Fruit fly (Drosophila melanogaster) whole organism, embryonic: ENCODE results near the gene Acbp6.
A peak's percentile ranks its signal among the peaks of the same experiment; 100 is the strongest.

Experiments
- Adf1 ChIP-seq: fragments of 200-800 bp; sonication (Bioruptor generic); IDR thresholded peaks from 2 replicates; pipeline ENCODE4 v1.3.6; 2022; ENCODE audit warnings: missing biosample characterization, missing genetic modification characterization
- Atf3 ChIP-seq: fragments of 200-800 bp; sonication (Bioruptor generic); optimal IDR thresholded peaks from 3 replicates; lab custom pipeline; 2016; ENCODE audit warnings: missing biosample characterization, missing genetic modification characterization
- CG10267 ChIP-seq: fragments of 200-800 bp; sonication (Bioruptor generic); optimal IDR thresholded peaks from 2 replicates; lab custom pipeline; 2018; ENCODE audit warnings: missing biosample characterization, mild to moderate bottlenecking, missing genetic modification characterization, moderate library complexity
- CG11695 ChIP-seq: fragments of 200-800 bp; sonication (Bioruptor generic); IDR thresholded peaks from 3 replicates; pipeline ENCODE4 v1.3.6; 2022; ENCODE audit warnings: missing biosample characterization, missing genetic modification characterization
- CG12071 ChIP-seq: fragments of 200-800 bp; sonication (Bioruptor generic); optimal IDR thresholded peaks from 3 replicates; lab custom pipeline; 2018; ENCODE audit warnings: missing biosample characterization, mild to moderate bottlenecking, missing genetic modification characterization
- CG12299 ChIP-seq: fragments of 200-800 bp; sonication (Bioruptor generic); optimal IDR thresholded peaks from 2 replicates; lab custom pipeline; 2018; ENCODE audit warnings: missing biosample characterization, mild to moderate bottlenecking, missing genetic modification characterization
- CG16779 ChIP-seq: fragments of 200-800 bp; sonication (Bioruptor generic); IDR thresholded peaks from 2 replicates; pipeline ENCODE4 v1.3.6; 2022; ENCODE audit warnings: missing biosample characterization, missing genetic modification characterization
- CG16815 ChIP-seq: fragments of 200-800 bp; sonication (Bioruptor generic); optimal IDR thresholded peaks from 3 replicates; lab custom pipeline; 2017; ENCODE audit warnings: missing biosample characterization, mild to moderate bottlenecking, missing genetic modification characterization
- CG18262 ChIP-seq: fragments of 200-800 bp; optimal IDR thresholded peaks from 3 replicates; lab custom pipeline; 2019; ENCODE audit warnings: missing biosample characterization, mild to moderate bottlenecking, missing genetic modification characterization, moderate library complexity
- CG18476 ChIP-seq: fragments of 200-800 bp; sonication (Bioruptor generic); optimal IDR thresholded peaks from 2 replicates; lab custom pipeline; 2016; ENCODE audit warnings: missing biosample characterization, mild to moderate bottlenecking, missing genetic modification characterization
- CG18619 ChIP-seq: fragments of 200-800 bp; sonication (Bioruptor generic); optimal IDR thresholded peaks from 3 replicates; lab custom pipeline; 2017; ENCODE audit warnings: missing biosample characterization, mild to moderate bottlenecking, missing genetic modification characterization
- CG31388 ChIP-seq: fragments of 200-800 bp; sonication (Bioruptor generic); optimal IDR thresholded peaks from 2 replicates; lab custom pipeline; 2016; ENCODE audit warnings: missing biosample characterization, missing genetic modification characterization
- CG3726 ChIP-seq: fragments of 200-800 bp; sonication (Bioruptor generic); IDR thresholded peaks from 3 replicates; pipeline ENCODE4, ENCODE4 v1.3.6; 2022; ENCODE audit warnings: missing biosample characterization, missing genetic modification characterization
- CG4617 ChIP-seq: fragments of 200-800 bp; sonication (Bioruptor generic); optimal IDR thresholded peaks from 3 replicates; lab custom pipeline; 2016; ENCODE audit warnings: missing biosample characterization, missing genetic modification characterization, borderline replicate concordance
- CG6254 ChIP-seq: fragments of 200-800 bp; sonication (Bioruptor generic); optimal IDR thresholded peaks from 3 replicates; lab custom pipeline; 2017; ENCODE audit warnings: mild to moderate bottlenecking, missing biosample characterization, missing genetic modification reagents, missing genetic modification characterization
- CG8924 ChIP-seq: fragments of 200-800 bp; optimal IDR thresholded peaks from 3 replicates; lab custom pipeline; 2019; ENCODE audit warnings: missing biosample characterization, mild to moderate bottlenecking, missing genetic modification characterization, moderate library complexity
- CG8944 ChIP-seq: fragments of 200-800 bp; sonication (Bioruptor generic); optimal IDR thresholded peaks from 3 replicates; lab custom pipeline; 2016; ENCODE audit warnings: missing biosample characterization, missing genetic modification characterization
- CG9609 ChIP-seq: fragments of 200-800 bp; sonication (Bioruptor generic); optimal IDR thresholded peaks from 3 replicates; lab custom pipeline; 2016; ENCODE audit warnings: missing biosample characterization, missing genetic modification characterization
- CG9727 ChIP-seq: fragments of 200-800 bp; sonication (Bioruptor generic); optimal IDR thresholded peaks from 3 replicates; lab custom pipeline; 2017; ENCODE audit warnings: missing biosample characterization, mild to moderate bottlenecking, missing genetic modification characterization
- Dll ChIP-seq: fragments of 200-800 bp; sonication (Bioruptor generic); IDR thresholded peaks from 4 replicates; pipeline ENCODE4 v1.3.6; 2022; ENCODE audit warnings: missing biosample characterization, missing genetic modification characterization; ENCODE audit not compliant: partially characterized antibody
- Ets65A ChIP-seq: fragments of 200-800 bp; sonication (Bioruptor generic); peaks from one replicate; lab custom pipeline; 2016; ENCODE audit warnings: missing biosample characterization, missing genetic modification characterization
- GATAe ChIP-seq: fragments of 200-800 bp; sonication (Bioruptor generic); conservative IDR thresholded peaks from 2 replicates; pipeline ENCODE4 v1.3.6; 2022; ENCODE audit warnings: missing biosample characterization, missing genetic modification characterization
- Hr3 ChIP-seq: fragments of 200-800 bp; sonication (Bioruptor generic); optimal IDR thresholded peaks from 3 replicates; lab custom pipeline; 2016; ENCODE audit warnings: missing biosample characterization, missing genetic modification characterization
- Jarid2 ChIP-seq: fragments of 200-800 bp; sonication (Bioruptor generic); optimal IDR thresholded peaks from 3 replicates; lab custom pipeline; 2017; ENCODE audit warnings: mild to moderate bottlenecking, missing biosample characterization, missing genetic modification reagents, missing genetic modification characterization
- Kr ChIP-seq: fragments of 200-800 bp; sonication (Bioruptor generic); optimal IDR thresholded peaks from 2 replicates; lab custom pipeline; 2017; ENCODE audit warnings: missing biosample characterization, mild to moderate bottlenecking, missing genetic modification characterization
- MTF-1 ChIP-seq: fragments of 200-800 bp; sonication (Bioruptor generic); optimal IDR thresholded peaks from 2 replicates; lab custom pipeline; 2018; ENCODE audit warnings: missing biosample characterization, mild to moderate bottlenecking, missing genetic modification characterization, borderline replicate concordance
- Max ChIP-seq: fragments of 200-800 bp; sonication (Bioruptor generic); optimal IDR thresholded peaks from 2 replicates; lab custom pipeline; 2016; ENCODE audit warnings: missing biosample characterization, mild to moderate bottlenecking, missing genetic modification characterization
- Mes4 ChIP-seq: fragments of 200-800 bp; sonication (Bioruptor generic); optimal IDR thresholded peaks from 2 replicates; lab custom pipeline; 2016; ENCODE audit warnings: missing biosample characterization, missing genetic modification characterization
- Myb ChIP-seq: fragments of 200-800 bp; sonication (Bioruptor generic); optimal IDR thresholded peaks from 2 replicates; lab custom pipeline; 2016; ENCODE audit warnings: missing biosample characterization, missing genetic modification characterization
- NC2α ChIP-seq: fragments of 200-800 bp; sonication (Bioruptor generic); optimal IDR thresholded peaks from 2 replicates; lab custom pipeline; 2016; ENCODE audit warnings: missing biosample characterization, missing genetic modification characterization
- NC2β ChIP-seq: fragments of 200-800 bp; sonication (Bioruptor generic); optimal IDR thresholded peaks from 2 replicates; lab custom pipeline; 2016; ENCODE audit warnings: missing biosample characterization, missing genetic modification characterization
- NFAT ChIP-seq: fragments of 200-800 bp; sonication (Bioruptor generic); IDR thresholded peaks from 2 replicates; pipeline ENCODE4 v1.3.6; 2022; ENCODE audit warnings: missing biosample characterization, missing genetic modification characterization
- Oaz ChIP-seq: fragments of 200-800 bp; sonication (Bioruptor generic); IDR thresholded peaks from 2 replicates; pipeline ENCODE4 v1.3.6; 2022; ENCODE audit warnings: missing biosample characterization, missing genetic modification characterization
- Rfx ChIP-seq: fragments of 200-800 bp; sonication (Bioruptor generic); IDR thresholded peaks from 2 replicates; pipeline ENCODE4 v1.3.6; 2022; ENCODE audit warnings: missing biosample characterization, missing genetic modification characterization
- bbx ChIP-seq: fragments of 200-800 bp; sonication (Bioruptor generic); IDR thresholded peaks from 2 replicates; pipeline ENCODE4 v1.3.6; 2022; ENCODE audit warnings: missing biosample characterization, missing genetic modification characterization; ENCODE audit not compliant: partially characterized antibody
- bsh ChIP-seq, 2 experiments: fragments of 200-800 bp; sonication (Bioruptor generic); optimal IDR thresholded peaks; 2 replicates each; lab custom pipeline; 2017 to 2018; ENCODE audit warnings: mild to moderate bottlenecking in 2 of 2, missing biosample characterization in 2 of 2, missing genetic modification characterization in 2 of 2, moderate library complexity in 1 of 2
- ci ChIP-seq: fragments of 200-800 bp; sonication (Bioruptor generic); IDR thresholded peaks from 3 replicates; pipeline ENCODE4 v1.3.6; 2022; ENCODE audit warnings: missing biosample characterization, missing genetic modification characterization
- dmrt99B ChIP-seq: fragments of 200-800 bp; sonication (Bioruptor generic); optimal IDR thresholded peaks from 2 replicates; lab custom pipeline; 2018; ENCODE audit warnings: missing biosample characterization, mild to moderate bottlenecking, missing genetic modification characterization, moderate library complexity
- hb ChIP-seq: fragments of 200-800 bp; sonication (Bioruptor generic); IDR thresholded peaks from 3 replicates; pipeline ENCODE4 v1.3.6; 2022; ENCODE audit warnings: missing biosample characterization, missing genetic modification characterization; ENCODE audit not compliant: partially characterized antibody
- org-1 ChIP-seq: fragments of 200-800 bp; sonication (Bioruptor generic); optimal IDR thresholded peaks from 2 replicates; lab custom pipeline; 2017; ENCODE audit warnings: missing biosample characterization, missing genetic modification characterization
- phol ChIP-seq: fragments of 200-800 bp; sonication (Bioruptor generic); optimal IDR thresholded peaks from 3 replicates; lab custom pipeline; 2018; ENCODE audit warnings: missing biosample characterization, mild to moderate bottlenecking, missing genetic modification characterization, moderate library complexity
- row ChIP-seq: fragments of 200-800 bp; sonication (Bioruptor generic); IDR thresholded peaks from 3 replicates; pipeline ENCODE4 v1.3.6; 2022; ENCODE audit warnings: missing biosample characterization, missing genetic modification characterization
- schlank ChIP-seq: fragments of 200-800 bp; sonication (Bioruptor generic); optimal IDR thresholded peaks from 2 replicates; lab custom pipeline; 2018; ENCODE audit warnings: missing biosample characterization, mild to moderate bottlenecking, missing genetic modification characterization
- sens-2 ChIP-seq: fragments of 200-800 bp; sonication (Bioruptor generic); IDR thresholded peaks from 2 replicates; pipeline ENCODE4 v1.3.6; 2022; ENCODE audit warnings: missing biosample characterization, missing genetic modification characterization
- sima ChIP-seq: fragments of 200-800 bp; sonication (Bioruptor generic); optimal IDR thresholded peaks from 2 replicates; lab custom pipeline; 2016; ENCODE audit warnings: missing biosample characterization, missing genetic modification characterization
- sr ChIP-seq: fragments of 200-800 bp; sonication (Bioruptor generic); IDR thresholded peaks from 3 replicates; pipeline ENCODE4 v1.3.6; 2022; ENCODE audit warnings: missing biosample characterization, missing genetic modification characterization
- tgo ChIP-seq: fragments of 200-800 bp; sonication (Bioruptor generic); IDR thresholded peaks from 3 replicates; pipeline ENCODE4 v1.3.6; 2022; ENCODE audit warnings: missing biosample characterization, missing genetic modification characterization
- tx ChIP-seq: fragments of 200-800 bp; sonication (Bioruptor generic); optimal IDR thresholded peaks from 2 replicates; lab custom pipeline; 2016; ENCODE audit warnings: missing biosample characterization, missing genetic modification characterization
- vvl ChIP-seq: fragments of 200-800 bp; sonication (Bioruptor generic); IDR thresholded peaks from 2 replicates; pipeline ENCODE4 v1.3.6; 2022; ENCODE audit warnings: missing biosample characterization, missing genetic modification characterization

Gene Acbp6

DNA sequence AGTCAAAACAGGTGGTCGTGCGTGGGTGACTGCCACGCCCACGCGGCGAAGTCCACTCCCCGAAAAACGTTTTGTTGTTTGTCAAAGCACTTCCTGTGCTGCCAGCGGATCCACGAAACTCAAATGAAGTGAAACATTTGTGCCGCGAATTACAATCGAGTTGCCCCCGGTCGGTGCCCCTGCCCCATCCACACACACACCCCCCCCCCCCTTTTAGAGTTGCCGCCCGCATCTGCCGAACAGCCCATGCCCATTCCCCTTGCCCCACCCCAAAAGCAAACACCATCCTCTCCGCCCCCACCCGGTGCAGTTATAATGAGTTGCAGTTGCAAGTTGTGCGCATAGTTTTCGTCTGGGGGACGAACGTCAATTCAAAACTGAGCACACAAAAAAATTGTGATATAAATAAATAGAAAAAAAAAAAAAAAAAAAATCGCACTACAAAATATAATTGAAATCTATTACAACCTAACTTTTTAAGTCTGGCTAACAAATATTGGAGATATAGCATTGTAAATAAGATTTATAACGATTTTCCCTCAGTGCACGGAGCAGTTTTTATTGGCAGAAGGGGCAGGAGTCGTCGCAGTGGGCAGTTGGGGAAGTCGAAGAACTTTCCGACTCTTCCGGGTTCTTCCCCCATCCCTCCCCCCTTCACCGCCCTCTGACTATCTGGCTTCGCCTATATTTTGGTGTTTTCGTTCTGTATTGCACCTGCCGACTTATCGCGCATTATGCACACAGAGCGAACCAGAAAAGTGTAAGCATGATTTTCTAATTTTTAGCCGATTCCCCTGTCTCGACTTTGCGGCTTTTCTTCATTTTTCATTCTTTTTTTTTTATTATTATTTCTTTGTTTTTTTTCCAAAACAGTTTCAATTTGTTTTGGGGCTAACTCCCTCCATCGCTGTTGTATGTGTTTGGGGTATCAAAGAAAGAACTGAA is 23.1 kb downstream of the Acbp6 start (continued):
- TF ChIP-seq Ets65A (GFP tag; lab: Kevin White, UChicago): no peak
- TF ChIP-seq CG31388: no peak
- TF ChIP-seq NFAT (GFP tag; lab: Robert Waterston, UW): no peak
- TF ChIP-seq Dll: no peak
- TF ChIP-seq Oaz (GFP tag; lab: Robert Waterston, UW): no peak
- TF ChIP-seq phol (tag; lab: Kevin White, UChicago): peak; percentile 74
- no peak for TF ChIP-seq CG3726
- no peak for TF ChIP-seq CG12071 (GFP tag; lab: Kevin White, UChicago)
- no peak for TF ChIP-seq Myb (GFP tag; lab: Kevin White, UChicago)
- TF ChIP-seq NC2β (GFP tag; lab: Kevin White, UChicago): peak; percentile 40
- TF ChIP-seq Kr (GFP tag; lab: Kevin White, UChicago): no peak
- TF ChIP-seq CG18619 (GFP tag; lab: Kevin White, UChicago): no peak
- TF ChIP-seq vvl (GFP tag; lab: Robert Waterston, UW): peak; percentile 89
- no peak for TF ChIP-seq CG12299
- TF ChIP-seq Hr3 (GFP tag; lab: Kevin White, UChicago): peak; percentile 59
- TF ChIP-seq CG8924 (tag; lab: Kevin White, UChicago): peak; percentile 58
- TF ChIP-seq Adf1 (GFP tag; lab: Robert Waterston, UW): no peak
- TF ChIP-seq Jarid2 (GFP tag; lab: Kevin White, UChicago): no peak
- peak; percentile 49 for TF ChIP-seq dmrt99B
- TF ChIP-seq bsh (GFP tag; optimal IDR thresholded peaks at IDR 0.05; lab: Kevin White, UChicago): peak in 1 of 2 experiments; percentile 92
- peak; percentile 46; the same call in 2 of the 3 replicates for TF ChIP-seq CG11695
- TF ChIP-seq Mes4 (GFP tag; lab: Kevin White, UChicago): peak; percentile 32
- TF ChIP-seq sens-2 (GFP tag; lab: Robert Waterston, UW): peak; percentile 44; the same call in 1 of the 2 replicates
- TF ChIP-seq schlank: no peak
- peak; percentile 29 for TF ChIP-seq CG16815 (GFP tag; lab: Kevin White, UChicago)
- TF ChIP-seq sima: no peak
- TF ChIP-seq CG9609 (GFP tag; lab: Kevin White, UChicago): no peak
- TF ChIP-seq ci (GFP tag; lab: Robert Waterston, UW): peak; percentile 87
- TF ChIP-seq Atf3: peak; percentile 24
- TF ChIP-seq NC2α (GFP tag; lab: Kevin White, UChicago): no peak
- peak; percentile 2 for TF ChIP-seq CG6254 (GFP tag; lab: Kevin White, UChicago)
- TF ChIP-seq sr (GFP tag; lab: Robert Waterston, UW): no peak
- peak; percentile 25 for TF ChIP-seq CG8944 (GFP tag; lab: Kevin White, UChicago)
- TF ChIP-seq Rfx (GFP tag; lab: Robert Waterston, UW): no peak
- TF ChIP-seq CG16779 (GFP tag; lab: Robert Waterston, UW): no peak
- TF ChIP-seq tgo: no peak; the same call in 2 of the 3 replicates
- TF ChIP-seq CG10267: peak; percentile 51
- no peak for TF ChIP-seq GATAe
- no peak for TF ChIP-seq Max (GFP tag; lab: Kevin White, UChicago)
- TF ChIP-seq CG9727: peak; percentile 51
- TF ChIP-seq CG4617 (GFP tag; lab: Kevin White, UChicago): peak; percentile 12
- no peak for TF ChIP-seq tx (GFP tag; lab: Kevin White, UChicago)
- peak; percentile 84 for TF ChIP-seq CG18262 (tag; lab: Kevin White, UChicago)
- TF ChIP-seq org-1 (GFP tag; lab: Kevin White, UChicago): no peak
- no peak for TF ChIP-seq hb (GFP tag; lab: Robert Waterston, UW)
- no peak for TF ChIP-seq MTF-1
- TF ChIP-seq bbx (GFP tag; lab: Robert Waterston, UW): 0 out of 2 replicates have a peak, but pooled peaks have one; percentile 7
- peak; percentile 75 for TF ChIP-seq row (GFP tag; lab: Robert Waterston, UW)
- TF ChIP-seq CG18476: no peak
